Fruit fly (Drosophila melanogaster): Measurements from ENCODE around the gene CG2698.

DNA sequence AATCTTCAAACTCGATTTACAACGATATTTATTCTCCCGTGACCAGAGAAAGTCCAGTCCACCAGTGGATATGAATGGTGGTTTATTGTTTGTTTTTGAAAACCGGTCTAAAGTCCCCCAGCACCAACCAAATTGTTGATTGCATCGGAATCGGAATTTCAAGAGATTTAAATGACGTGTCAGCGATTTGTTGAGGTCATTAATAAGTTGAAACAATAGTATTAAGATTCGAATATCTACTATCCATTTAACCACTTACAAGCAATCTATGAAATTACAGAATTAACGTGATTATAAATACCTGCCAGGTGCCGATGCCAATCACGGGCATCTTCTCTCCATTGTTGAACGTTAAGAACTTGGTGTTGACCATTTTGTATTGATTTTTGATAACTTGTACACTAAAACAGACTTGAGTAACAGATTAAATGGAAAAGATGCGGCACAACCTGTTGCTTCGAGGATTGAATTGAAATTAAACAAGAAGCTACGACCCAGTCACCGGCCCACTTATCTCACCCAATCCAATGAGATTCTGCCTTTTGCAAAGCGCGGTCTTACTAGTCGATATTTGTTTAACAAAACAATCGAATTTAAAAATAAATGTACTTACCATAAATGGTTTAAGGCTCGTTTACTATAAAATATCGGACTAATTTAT lies 6.4 kb downstream of the CG2698 start, which contains the start of gene CG2767:
- TF ChIP-seq CG8478 (optimal IDR thresholded peaks at IDR 0.05) (no peak), CTCF (optimal IDR thresholded peaks at IDR 0.05) (no peak)

All from S2 (cell line).